Worm (Caenorhabditis elegans) whole organism, late embryonic: ENCODE measurements around the gene K07G6.1.
"Not testable (repeated sequence)": the region's sequence is repeated elsewhere in the genome, so short reads cannot be mapped to it uniquely, and the experiment has no call there.

ENCODE experiments used
- ceh-24 ChIP-seq: sonication (generic microtip); optimal IDR thresholded peaks from 2 replicates; lab custom pipeline; 2016; ENCODE audit warnings: mild to moderate bottlenecking, missing genetic modification characterization, missing compliant biosample characterization
- che-1 ChIP-seq: sonication (generic microtip); optimal IDR thresholded peaks from 2 replicates; lab custom pipeline; 2016; ENCODE audit warnings: mild to moderate bottlenecking, missing genetic modification characterization, missing compliant biosample characterization
- hlh-15 ChIP-seq: sonication (generic microtip); optimal IDR thresholded peaks from 2 replicates; lab custom pipeline; 2016; ENCODE audit warnings: missing genetic modification characterization, missing compliant biosample characterization
- hlh-30 ChIP-seq: sonication (generic microtip); optimal IDR thresholded peaks from 2 replicates; lab custom pipeline; 2017; ENCODE audit warnings: antibody characterized with exemption, missing genetic modification characterization, missing compliant biosample characterization; ENCODE audit not compliant: insufficient read depth
- madf-2 ChIP-seq: sonication (generic microtip); optimal IDR thresholded peaks from 2 replicates; lab custom pipeline; 2017; ENCODE audit warnings: missing genetic modification characterization, missing compliant biosample characterization
- pros-1 ChIP-seq: fragments of 150-350 bp; optimal IDR thresholded peaks from 2 replicates; lab custom pipeline; 2014; ENCODE audit warnings: missing biosample characterization, missing genetic modification reagents, missing genetic modification characterization
- rnt-1 ChIP-seq: sonication (generic microtip); optimal IDR thresholded peaks from 2 replicates; lab custom pipeline; 2016; ENCODE audit warnings: missing genetic modification characterization, missing compliant biosample characterization

DNA sequence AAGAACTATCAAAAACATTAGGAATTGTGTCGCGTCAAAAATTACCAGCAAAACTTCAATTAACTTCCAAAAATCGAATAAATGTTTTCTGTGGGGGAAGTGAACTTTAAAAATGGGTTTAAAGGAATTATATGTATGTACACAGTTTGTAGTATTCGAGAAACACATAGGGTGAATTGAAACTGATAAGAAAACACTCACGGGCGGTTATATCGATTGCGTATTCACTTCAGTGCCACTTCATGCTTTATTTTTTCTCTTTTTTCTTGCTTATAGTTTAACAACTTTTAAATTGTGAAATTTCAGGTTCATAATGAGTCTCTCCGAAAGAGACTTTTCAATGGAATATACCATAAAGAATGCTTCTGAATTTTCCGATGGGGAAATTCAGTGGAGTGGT, 33.9 kb downstream of the K07G6.1 start, which contains the start of gene F36H5.14:
- TF ChIP-seq hlh-15 (tag; lab: Kevin White, UChicago); rnt-1 (tag; lab: Kevin White, UChicago); pros-1 (tag; lab: Kevin White, UChicago); hlh-30 (tag; lab: Kevin White, UChicago); ceh-24 (tag; lab: Kevin White, UChicago); che-1; madf-2 (tag; lab: Kevin White, UChicago): not testable (repeated sequence)
